Worm (Caenorhabditis elegans): Measurements from ENCODE around the gene aqp-7.

Gene aqp-7

ce11 chrX:3063274-3063673, 38.4 kb downstream of the aqp-7 start, which contains the start of gene ceh-30:
ceh-30 (plus strand) TSS chrX:3063574.
- TF ChIP-seq ceh-16 (tag; optimal IDR thresholded peaks at IDR 0.05), result no peak
- TF ChIP-seq nhr-76 (tag; optimal IDR thresholded peaks at IDR 0.05), result no peak
- no peak for TF ChIP-seq unc-62 (GFP tag; optimal IDR thresholded peaks at IDR 0.05)
- no peak for TF ChIP-seq nhr-23 (tag; optimal IDR thresholded peaks at IDR 0.05)
- no peak for TF ChIP-seq aly-2 (tag; optimal IDR thresholded peaks at IDR 0.05)

- TF ChIP-seq ama-1 (optimal IDR thresholded peaks at IDR 0.05) (no peak), nhr-237 (tag; optimal IDR thresholded peaks at IDR 0.05) (no peak), nhr-43 (tag; optimal IDR thresholded peaks at IDR 0.05; ENCODE audit: poor library complexity, severe bottlenecking) (no peak), ceh-9 (tag; optimal IDR thresholded peaks at IDR 0.05) (no peak), ceh-28 (tag; optimal IDR thresholded peaks at IDR 0.05) (no peak), sea-2 (GFP tag; optimal IDR thresholded peaks at IDR 0.05) (no peak), snpc-4 (tag; optimal IDR thresholded peaks at IDR 0.05) (no peak), nhr-28 (tag; optimal IDR thresholded peaks at IDR 0.05) (no peak), nhr-25 (tag; optimal IDR thresholded peaks at IDR 0.05) (no peak), nhr-76 (tag; optimal IDR thresholded peaks at IDR 0.05) (no peak), elt-3 (tag; optimal IDR thresholded peaks at IDR 0.05) (no peak)
Measured at ce11 chrX:3067052-3067451, 42.2 kb downstream of the aqp-7 start.

ce11 chrX:3070322-3070721, 45.5 kb downstream of the aqp-7 start, which contains the start of gene ceh-31:
ceh-31 (minus strand) TSS chrX:3070422.
- TF ChIP-seq R02D3.7 (tag; optimal IDR thresholded peaks at IDR 0.05) (no peak), mml-1 (tag; optimal IDR thresholded peaks at IDR 0.05) (no peak), nhr-77 (tag; optimal IDR thresholded peaks at IDR 0.05) (no peak), tbx-2 (tag; optimal IDR thresholded peaks at IDR 0.05) (no peak), egl-27 (tag; optimal IDR thresholded peaks at IDR 0.05) (no peak), fkh-2 (tag; optimal IDR thresholded peaks at IDR 0.05) (no peak), ceh-82 (tag; optimal IDR thresholded peaks at IDR 0.05) (no peak), ztf-4 (tag; optimal IDR thresholded peaks at IDR 0.05) (no peak), pha-4 (tag; optimal IDR thresholded peaks at IDR 0.05) (no peak), ceh-28 (tag; optimal IDR thresholded peaks at IDR 0.05) (no peak), unc-62 (GFP tag; optimal IDR thresholded peaks at IDR 0.05) (no peak), ama-1 (optimal IDR thresholded peaks at IDR 0.05) (no peak)
